Worm (Caenorhabditis elegans) whole organism, dauer: ENCODE results near the gene nspf-1.

Experiments used
- unc-62 ChIP-seq: sonication (generic microtip); optimal IDR thresholded peaks from 2 replicates; lab custom pipeline; 2017; ENCODE audit warnings: missing biosample characterization, missing genetic modification reagents, missing genetic modification characterization

The nspf-1 gene

ce11 chrII:2725561-2725960 lies 38.1 kb downstream of the nspf-1 start, which contains the start of the genes T05A8.11 and nep-2:
Gene T05A8.11, minus strand, starts transcription at chrII:2725661.
Gene nep-2, minus strand, starts transcription at chrII:2725752.
- no peak for TF ChIP-seq unc-62

ce11 chrII:2726774-2727173 lies 39.3 kb downstream of the nspf-1 start:
- TF ChIP-seq unc-62 = no peak

- TF ChIP-seq unc-62 = no peak
Measured at ce11 chrII:2730647-2731046, 43.2 kb downstream of the nspf-1 start.

- TF ChIP-seq unc-62 = no peak
Measured at ce11 chrII:2734266-2734665, 46.8 kb downstream of the nspf-1 start.

ce11 chrII:2734735-2735134 lies 47.3 kb downstream of the nspf-1 start:
- TF ChIP-seq unc-62 = no peak

ce11 chrII:2735192-2735591 lies 47.8 kb downstream of the nspf-1 start, which contains the start of gene wdr-31:
Gene wdr-31, minus strand, starts transcription at chrII:2735292.
- no peak for TF ChIP-seq unc-62

ce11 chrII:2735644-2736043 lies 48.2 kb downstream of the nspf-1 start:
- no peak for TF ChIP-seq unc-62

ce11 chrII:2736156-2736728 lies 48.8 kb downstream of the nspf-1 start, which contains the start of gene T05A8.8:
Gene T05A8.8, plus strand, starts transcription at chrII:2736678.
- TF ChIP-seq unc-62 = no peak

- no peak for TF ChIP-seq unc-62
Measured at ce11 chrII:2736938-2737337, 49.5 kb downstream of the nspf-1 start.
